Worm (Caenorhabditis elegans) whole organism, midembryonic: ENCODE results near the gene smrd-1.

Experiments used
- flt-1 ChIP-seq: fragments of 200-800 bp; sonication (Bioruptor generic); IDR thresholded peaks from 2 replicates; pipeline ENCODE4 v1.3.6; 2022; ENCODE audit warnings: missing genetic modification characterization, missing compliant biosample characterization
- ztf-23 ChIP-seq: fragments of 200-800 bp; sonication (Bioruptor generic); IDR thresholded peaks from 2 replicates; pipeline ENCODE4 v1.3.6; 2022; ENCODE audit warnings: missing genetic modification reagents, missing genetic modification characterization, missing compliant biosample characterization

- TF ChIP-seq ztf-23, result no peak
- no peak for TF ChIP-seq flt-1
Observed at ce11 chrIII:10469574-10470055, 33.8 kb upstream of the smrd-1 start, which contains the start of gene D2045.5.
